Fruit fly (Drosophila melanogaster) whole organism, prepupa: ENCODE results near the gene mRpL32.
A peak's percentile ranks its signal among the peaks of the same experiment; 100 is the strongest.

Experiments used
- CG10669 ChIP-seq: fragments of 200-800 bp; sonication (Bioruptor generic); optimal IDR thresholded peaks from 3 replicates; lab custom pipeline; 2018; ENCODE audit warnings: missing biosample characterization, mild to moderate bottlenecking, missing genetic modification characterization, moderate library complexity
- CG11294 ChIP-seq: fragments of 200-800 bp; sonication (Bioruptor generic); IDR thresholded peaks from 2 replicates; pipeline ENCODE4 v1.3.6; 2022; ENCODE audit warnings: missing biosample characterization, missing genetic modification characterization
- CG11762 ChIP-seq: fragments of 200-800 bp; sonication (Bioruptor generic); optimal IDR thresholded peaks from 3 replicates; lab custom pipeline; 2016; ENCODE audit warnings: missing biosample characterization, missing genetic modification characterization; ENCODE audit not compliant: insufficient read depth
- CG11902 ChIP-seq: fragments of 200-800 bp; sonication (Bioruptor generic); optimal IDR thresholded peaks from 3 replicates; lab custom pipeline; 2016; ENCODE audit warnings: missing biosample characterization, missing genetic modification characterization
- CG1621 ChIP-seq: fragments of 200-800 bp; sonication (Bioruptor generic); optimal IDR thresholded peaks from 3 replicates; lab custom pipeline; 2018; ENCODE audit warnings: missing biosample characterization, mild to moderate bottlenecking, missing genetic modification characterization
- CG16779 ChIP-seq: fragments of 200-800 bp; sonication (Bioruptor generic); optimal IDR thresholded peaks from 3 replicates; lab custom pipeline; 2017; ENCODE audit warnings: missing biosample characterization, mild to moderate bottlenecking, missing genetic modification characterization
- CG31627 ChIP-seq: fragments of 200-800 bp; sonication (Bioruptor generic); optimal IDR thresholded peaks from 3 replicates; lab custom pipeline; 2016; ENCODE audit warnings: missing biosample characterization, missing genetic modification characterization
- CG32006 ChIP-seq: fragments of 200-800 bp; sonication (Bioruptor generic); optimal IDR thresholded peaks from 3 replicates; lab custom pipeline; 2017; ENCODE audit warnings: missing biosample characterization, mild to moderate bottlenecking, missing genetic modification characterization
- CG34406 ChIP-seq: fragments of 200-800 bp; sonication (Bioruptor generic); optimal IDR thresholded peaks from 3 replicates; lab custom pipeline; 2016; ENCODE audit warnings: missing biosample characterization, missing genetic modification characterization
- CG4318 ChIP-seq: fragments of 200-800 bp; sonication (Bioruptor generic); optimal IDR thresholded peaks from 3 replicates; lab custom pipeline; 2017; ENCODE audit warnings: missing biosample characterization, mild to moderate bottlenecking, missing genetic modification characterization
- CG6163 ChIP-seq: fragments of 200-800 bp; sonication (Bioruptor generic); IDR thresholded peaks from 3 replicates; pipeline ENCODE4 v1.3.6; 2022; ENCODE audit warnings: missing biosample characterization, missing genetic modification characterization
- CG6276 ChIP-seq: fragments of 200-800 bp; sonication (Bioruptor generic); optimal IDR thresholded peaks from 2 replicates; lab custom pipeline; 2017; ENCODE audit warnings: missing biosample characterization, mild to moderate bottlenecking, missing genetic modification characterization
- CG6792 ChIP-seq: fragments of 200-800 bp; sonication (Bioruptor generic); optimal IDR thresholded peaks from 3 replicates; lab custom pipeline; 2016; ENCODE audit warnings: missing biosample characterization, missing genetic modification characterization
- CG6854 ChIP-seq: fragments of 200-800 bp; sonication (Bioruptor generic); optimal IDR thresholded peaks from 2 replicates; lab custom pipeline; 2017; ENCODE audit warnings: missing biosample characterization, mild to moderate bottlenecking, missing genetic modification characterization
- CG7368 ChIP-seq: fragments of 200-800 bp; sonication (Bioruptor generic); optimal IDR thresholded peaks from 3 replicates; lab custom pipeline; 2016; ENCODE audit warnings: missing biosample characterization, missing genetic modification characterization
- CG8319 ChIP-seq: fragments of 200-800 bp; sonication (Bioruptor generic); optimal IDR thresholded peaks from 3 replicates; lab custom pipeline; 2016; ENCODE audit warnings: missing biosample characterization, missing genetic modification characterization
- CG8632 ChIP-seq: fragments of 200-800 bp; sonication (Bioruptor generic); optimal IDR thresholded peaks from 3 replicates; lab custom pipeline; 2016; ENCODE audit warnings: missing biosample characterization, missing genetic modification characterization
- Eip78C ChIP-seq: fragments of 200-800 bp; sonication (Bioruptor generic); peaks from one replicate; lab custom pipeline; 2016; ENCODE audit warnings: missing biosample characterization, missing genetic modification characterization
- Ets96B ChIP-seq: fragments of 200-800 bp; optimal IDR thresholded peaks from 2 replicates; lab custom pipeline; 2019; ENCODE audit warnings: missing biosample characterization, mild to moderate bottlenecking, missing genetic modification characterization, moderate library complexity
- Lpt ChIP-seq: fragments of 200-800 bp; sonication (Bioruptor generic); optimal IDR thresholded peaks from 3 replicates; lab custom pipeline; 2016; ENCODE audit warnings: missing biosample characterization, missing genetic modification characterization
- OdsH ChIP-seq: fragments of 200-800 bp; sonication (Bioruptor generic); optimal IDR thresholded peaks from 3 replicates; lab custom pipeline; 2016; ENCODE audit warnings: missing biosample characterization, missing genetic modification characterization
- Smox ChIP-seq: fragments of 200-800 bp; sonication (Bioruptor generic); optimal IDR thresholded peaks from 3 replicates; lab custom pipeline; 2016; ENCODE audit warnings: missing biosample characterization, missing genetic modification characterization
- Sox102F ChIP-seq: fragments of 200-800 bp; sonication (Bioruptor generic); optimal IDR thresholded peaks from 2 replicates; lab custom pipeline; 2016; ENCODE audit warnings: missing biosample characterization, mild to moderate bottlenecking, missing genetic modification characterization
- Sox14 ChIP-seq: fragments of 200-800 bp; sonication (Bioruptor generic); optimal IDR thresholded peaks from 3 replicates; lab custom pipeline; 2016; ENCODE audit warnings: missing biosample characterization, missing genetic modification characterization
- achi ChIP-seq: fragments of 200-800 bp; sonication (Bioruptor generic); optimal IDR thresholded peaks from 3 replicates; lab custom pipeline; 2016; ENCODE audit warnings: missing biosample characterization, missing genetic modification characterization
- acj6 ChIP-seq: fragments of 200-800 bp; sonication (Bioruptor generic); optimal IDR thresholded peaks from 3 replicates; lab custom pipeline; 2016; ENCODE audit warnings: missing biosample characterization, missing genetic modification characterization
- dac ChIP-seq: fragments of 200-800 bp; sonication (Bioruptor generic); optimal IDR thresholded peaks from 2 replicates; lab custom pipeline; 2017; ENCODE audit warnings: missing biosample characterization, mild to moderate bottlenecking, missing genetic modification characterization
- dsx ChIP-seq: fragments of 200-800 bp; optimal IDR thresholded peaks from 3 replicates; lab custom pipeline; 2019; ENCODE audit warnings: missing biosample characterization, mild to moderate bottlenecking, missing genetic modification characterization, moderate library complexity; ENCODE audit not compliant: poor library complexity, severe bottlenecking
- fd85E ChIP-seq: fragments of 200-800 bp; sonication (Bioruptor generic); optimal IDR thresholded peaks from 3 replicates; lab custom pipeline; 2016; ENCODE audit warnings: missing biosample characterization, missing genetic modification characterization
- fkh ChIP-seq: fragments of 200-800 bp; sonication (Bioruptor generic); optimal IDR thresholded peaks from 3 replicates; lab custom pipeline; 2017; ENCODE audit warnings: missing biosample characterization, mild to moderate bottlenecking, missing genetic modification characterization, moderate library complexity
- lz ChIP-seq: fragments of 200-800 bp; sonication (Bioruptor generic); optimal IDR thresholded peaks from 3 replicates; lab custom pipeline; 2016; ENCODE audit warnings: missing biosample characterization, missing genetic modification characterization
- net ChIP-seq: fragments of 200-800 bp; sonication (Bioruptor generic); optimal IDR thresholded peaks from 3 replicates; lab custom pipeline; 2016; ENCODE audit warnings: missing biosample characterization, missing genetic modification characterization
- pdm3 ChIP-seq: fragments of 200-800 bp; sonication (Bioruptor generic); optimal IDR thresholded peaks from 3 replicates; lab custom pipeline; 2016; ENCODE audit warnings: missing biosample characterization, missing genetic modification characterization
- salr ChIP-seq, 2 experiments: fragments of 200-800 bp; sonication (Bioruptor generic); optimal IDR thresholded peaks; 3 replicates each; lab custom pipeline; 2016 to 2018; ENCODE audit warnings: missing biosample characterization in 2 of 2, missing genetic modification characterization in 2 of 2, mild to moderate bottlenecking in 1 of 2
- vri ChIP-seq: fragments of 200-800 bp; sonication (Bioruptor generic); optimal IDR thresholded peaks from 3 replicates; lab custom pipeline; 2016; ENCODE audit warnings: missing biosample characterization, mild to moderate bottlenecking, missing genetic modification characterization

mRpL32 gene

dm6 chr3R:31254808-31255207, 2.1 kb downstream of the mRpL32 start, which contains the start of the genes CG1750 and spn-F:
TSS of gene CG1750 (minus strand) at chr3R:31254900.
TSS of gene spn-F (plus strand) at chr3R:31255127.
- TF ChIP-seq fkh (GFP tag; lab: Kevin White, UChicago) (peak; percentile 84), Sox102F (GFP tag; lab: Kevin White, UChicago) (no peak), net (GFP tag; lab: Kevin White, UChicago) (no peak), vri (GFP tag; lab: Kevin White, UChicago) (peak; percentile 85)

dm6 chr3R:31257299-31257698, 4.6 kb downstream of the mRpL32 start, which contains the start of gene CAH6:
TSS of gene CAH6 (plus strand) at chr3R:31257599.
- TF ChIP-seq CG4318 (GFP tag; lab: Kevin White, UChicago) (no peak), CG6792 (GFP tag; lab: Kevin White, UChicago) (no peak), CG8632 (GFP tag; lab: Kevin White, UChicago) (no peak), Ets96B (tag; lab: Kevin White, UChicago) (no peak), CG34406 (GFP tag; lab: Kevin White, UChicago) (no peak), Smox (no peak), pdm3 (no peak), CG6854 (GFP tag; lab: Kevin White, UChicago) (no peak), CG11762 (GFP tag; lab: Kevin White, UChicago) (no peak), acj6 (no peak)
- TF ChIP-seq, all 60 proteins: peak for 0

- TF ChIP-seq CG7368 (GFP tag; lab: Kevin White, UChicago), result no peak
- no peak for TF ChIP-seq lz (GFP tag; lab: Kevin White, UChicago)
- no peak for TF ChIP-seq CG6163
- no peak for TF ChIP-seq CG16779 (tag; lab: Kevin White, UChicago)
- no peak for TF ChIP-seq Eip78C (GFP tag; lab: Kevin White, UChicago)
- TF ChIP-seq salr (GFP tag; optimal IDR thresholded peaks at IDR 0.05; lab: Kevin White, UChicago), result no peak
- TF ChIP-seq CG10669 (GFP tag; lab: Kevin White, UChicago), result no peak
- no peak for TF ChIP-seq fd85E (GFP tag; lab: Kevin White, UChicago)
These were observed 7.3 kb downstream of the mRpL32 start, which contains the start of gene CAH16 for dm6 chr3R:31259947-31260346. TSS of gene CAH16 (plus strand) at chr3R:31260247.

dm6 chr3R:31262298-31262697, 9.6 kb downstream of the mRpL32 start, which contains the start of gene CAH5:
TSS of gene CAH5 (plus strand) at chr3R:31262598.
- TF ChIP-seq Eip78C (GFP tag; lab: Kevin White, UChicago), result no peak
- no peak for TF ChIP-seq CG1621 (tag; lab: Kevin White, UChicago)
- no peak for TF ChIP-seq dsx (GFP tag; lab: Kevin White, UChicago)
- no peak for TF ChIP-seq CG11902 (GFP tag; lab: Kevin White, UChicago)
- TF ChIP-seq Lpt (GFP tag; lab: Kevin White, UChicago), result no peak

- TF ChIP-seq CG6163, result no peak
- no peak for TF ChIP-seq pdm3
- TF ChIP-seq CG32006 (GFP tag; lab: Kevin White, UChicago), result no peak
- TF ChIP-seq achi (GFP tag; lab: Kevin White, UChicago), result no peak
- no peak for TF ChIP-seq Smox
- no peak for TF ChIP-seq CG6276 (GFP tag; lab: Kevin White, UChicago)
- no peak for TF ChIP-seq Sox14 (GFP tag; lab: Kevin White, UChicago)
- TF ChIP-seq dac (GFP tag; lab: Kevin White, UChicago), result no peak
- TF ChIP-seq CG8319 (GFP tag; lab: Kevin White, UChicago), result no peak
- TF ChIP-seq lz (GFP tag; lab: Kevin White, UChicago), result no peak
- no peak for TF ChIP-seq CG11294 (GFP tag; lab: Robert Waterston, UW)
- TF ChIP-seq acj6, result no peak
- no peak for TF ChIP-seq CG16779 (tag; lab: Kevin White, UChicago)
- no peak for TF ChIP-seq CG6792 (GFP tag; lab: Kevin White, UChicago)
- TF ChIP-seq Lpt (GFP tag; lab: Kevin White, UChicago), result no peak
- no peak for TF ChIP-seq OdsH
- no peak for TF ChIP-seq CG31627 (GFP tag; lab: Kevin White, UChicago)
- TF ChIP-seq CG4318 (GFP tag; lab: Kevin White, UChicago), result no peak
These were observed 11.3 kb downstream of the mRpL32 start for dm6 chr3R:31263934-31264333.
